Fruit fly (Drosophila melanogaster): ENCODE measurements around the gene Acsf3.

Gene Acsf3

DNA sequence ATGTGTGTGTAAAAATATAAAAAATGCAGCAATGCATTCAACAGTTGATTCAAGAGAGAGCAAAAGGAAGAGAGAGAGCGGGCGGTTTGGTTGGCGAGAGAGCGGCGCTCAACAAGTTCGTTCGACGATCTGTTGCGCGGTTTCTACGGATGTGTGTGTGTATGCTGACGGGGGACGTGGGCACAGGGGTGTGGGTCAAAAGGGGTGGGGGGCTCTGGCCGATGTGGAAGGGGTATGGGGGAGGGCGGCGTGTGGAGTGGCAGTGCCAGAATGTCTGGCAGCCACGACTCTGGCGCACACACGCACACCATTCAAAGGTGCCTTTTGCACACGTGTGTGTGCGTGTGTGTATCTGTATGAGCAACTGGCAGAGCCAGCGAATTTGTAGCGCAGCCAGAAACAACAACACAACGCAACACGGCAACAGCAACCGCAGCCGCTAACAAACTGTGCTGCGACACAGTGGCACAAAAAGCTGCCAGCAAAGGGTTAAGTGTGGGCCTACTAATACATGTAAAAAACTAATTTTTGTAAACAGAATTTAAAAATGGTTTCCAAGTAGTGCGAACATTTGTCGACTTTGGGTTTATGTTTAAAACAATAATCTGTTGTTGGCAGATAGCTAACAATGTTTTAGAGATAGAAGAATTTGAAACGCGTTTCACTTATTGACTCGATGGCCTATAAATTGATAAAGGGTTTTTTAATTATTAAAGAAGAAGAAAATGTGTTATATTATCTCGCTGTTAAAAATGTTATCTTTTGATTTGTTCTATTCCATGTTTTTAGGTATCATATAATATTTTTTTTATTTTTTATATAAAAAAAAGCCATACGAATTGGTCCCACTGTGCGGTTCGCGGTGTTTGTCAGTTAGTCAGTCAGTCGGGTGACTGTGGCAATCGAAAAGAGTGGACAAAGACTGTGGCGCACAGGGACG lies 22.0 kb upstream of the Acsf3 start (continued):
- peak; percentile 81 for TF ChIP-seq CG8089 (GFP tag; optimal IDR thresholded peaks at IDR 0.05)
- TF ChIP-seq nmo (GFP tag; optimal IDR thresholded peaks at IDR 0.05) = peak; percentile 97
- TF ChIP-seq CG2129 (GFP tag; IDR thresholded peaks at IDR 0.05; ENCODE audit: partially characterized antibody) = no peak
- TF ChIP-seq CG17186 (GFP tag; optimal IDR thresholded peaks at IDR 0.05) = peak; percentile 50
- peak; percentile 66 for TF ChIP-seq CG13624 (GFP tag; optimal IDR thresholded peaks at IDR 0.05)
- peak; percentile 88 for TF ChIP-seq CG5180 (GFP tag; optimal IDR thresholded peaks at IDR 0.05)
- TF ChIP-seq CG18011 (GFP tag; optimal IDR thresholded peaks at IDR 0.05) = peak; percentile 59
- no peak for TF ChIP-seq sens-2 (GFP tag; IDR thresholded peaks at IDR 0.05)
- peak; percentile 79 for TF ChIP-seq ems (GFP tag; optimal IDR thresholded peaks at IDR 0.05)
- peak; percentile 74 for TF ChIP-seq CG12299 (tag; optimal IDR thresholded peaks at IDR 0.05)
- no peak for TF ChIP-seq BEAF-32 (GFP tag; optimal IDR thresholded peaks at IDR 0.05)
- peak; percentile 46 for TF ChIP-seq Neu2 (GFP tag; optimal IDR thresholded peaks at IDR 0.05; ENCODE audit: borderline replicate concordance)
- no peak for TF ChIP-seq pfk (GFP tag; optimal IDR thresholded peaks at IDR 0.05)
- peak; percentile 99 for TF ChIP-seq Ets65A (GFP tag)
- peak; percentile 100 for TF ChIP-seq CG17361 (GFP tag; IDR thresholded peaks at IDR 0.05)
- TF ChIP-seq CG8924 (tag; optimal IDR thresholded peaks at IDR 0.05) = peak; percentile 96
- 0 out of 2 replicates have a peak, but pooled peaks have one; percentile 34 for TF ChIP-seq CG17612 (GFP tag; IDR thresholded peaks at IDR 0.05)
- peak; percentile 85 for TF ChIP-seq CG11695 (GFP tag; IDR thresholded peaks at IDR 0.05)
- peak; percentile 71 for TF ChIP-seq Dip3 (GFP tag; optimal IDR thresholded peaks at IDR 0.05)
- TF ChIP-seq zen (tag; optimal IDR thresholded peaks at IDR 0.05) = peak; percentile 90
- peak; percentile 95 for TF ChIP-seq CG30431 (GFP tag; optimal IDR thresholded peaks at IDR 0.05)
- TF ChIP-seq Mad (GFP tag; optimal IDR thresholded peaks at IDR 0.05) = peak; percentile 69
- no peak for TF ChIP-seq vnd (GFP tag; IDR thresholded peaks at IDR 0.05; ENCODE audit: partially characterized antibody)
- TF ChIP-seq Sox100B (GFP tag; optimal IDR thresholded peaks at IDR 0.05) = peak; percentile 99
- peak; percentile 76 for TF ChIP-seq CG12155 (GFP tag; optimal IDR thresholded peaks at IDR 0.05)
- peak; percentile 22 for TF ChIP-seq Hey (tag; optimal IDR thresholded peaks at IDR 0.05)
- peak; percentile 84 for TF ChIP-seq CG10543 (GFP tag; optimal IDR thresholded peaks at IDR 0.05)
- peak; percentile 86 for TF ChIP-seq ind (GFP tag; optimal IDR thresholded peaks at IDR 0.05)
- TF ChIP-seq Atf6 (GFP tag; IDR thresholded peaks at IDR 0.05) = no peak
- TF ChIP-seq Gsc (GFP tag; IDR thresholded peaks at IDR 0.05) = peak; percentile 74
- TF ChIP-seq Xrp1 (GFP tag; IDR thresholded peaks at IDR 0.05) = peak; percentile 82
- no peak for TF ChIP-seq Lpt (GFP tag; optimal IDR thresholded peaks at IDR 0.05)
- TF ChIP-seq sna (GFP tag; IDR thresholded peaks at IDR 0.05; ENCODE audit: partially characterized antibody) = peak; percentile 19; the same call in 1 of the 2 replicates
- TF ChIP-seq Nf-YB (GFP tag; optimal IDR thresholded peaks at IDR 0.05) = peak; percentile 78
- peak; percentile 29 for TF ChIP-seq CG13287 (GFP tag; IDR thresholded peaks at IDR 0.05; ENCODE audit: partially characterized antibody)
- TF ChIP-seq fd64A (GFP tag; optimal IDR thresholded peaks at IDR 0.05) = peak; percentile 50
- peak; percentile 94 for TF ChIP-seq CG11504 (tag; optimal IDR thresholded peaks at IDR 0.05)
- peak; percentile 53 for TF ChIP-seq CG7928 (GFP tag; optimal IDR thresholded peaks at IDR 0.05)
- peak; percentile 99 for TF ChIP-seq CG9727 (GFP tag; optimal IDR thresholded peaks at IDR 0.05)
- TF ChIP-seq CHES-1-like (GFP tag; optimal IDR thresholded peaks at IDR 0.05) = peak; percentile 58
- TF ChIP-seq CG6689 (GFP tag; IDR thresholded peaks at IDR 0.05) = peak; percentile 85
- peak; percentile 91 for TF ChIP-seq CG4328 (GFP tag; optimal IDR thresholded peaks at IDR 0.05)
- no peak for TF ChIP-seq ham (GFP tag; IDR thresholded peaks at IDR 0.05)
- TF ChIP-seq CG4617 (GFP tag; optimal IDR thresholded peaks at IDR 0.05; ENCODE audit: borderline replicate concordance) = peak; percentile 37
- TF ChIP-seq cato (GFP tag; optimal IDR thresholded peaks at IDR 0.05; ENCODE audit: borderline replicate concordance) = peak; percentile 89
- peak; percentile 76 for TF ChIP-seq row (GFP tag; IDR thresholded peaks at IDR 0.05)
- peak; percentile 85 for TF ChIP-seq CG9817 (tag; optimal IDR thresholded peaks at IDR 0.05)
